Worm (Caenorhabditis elegans) whole organism, L1 larva: Measurements from ENCODE around the gene C50H2.4.

Experiments
- C04F5.9 ChIP-seq: sonication (generic microtip); optimal IDR thresholded peaks from 2 replicates; lab custom pipeline; 2016; ENCODE audit warnings: missing genetic modification characterization, missing compliant biosample characterization
- Y116A8C.19 ChIP-seq: sonication (generic microtip); optimal IDR thresholded peaks from 2 replicates; lab custom pipeline; 2016; ENCODE audit warnings: missing compliant biosample characterization, missing genetic modification characterization, borderline replicate concordance
- aha-1 ChIP-seq: fragments of 150-350 bp; optimal IDR thresholded peaks from 2 replicates; lab custom pipeline; 2014; ENCODE audit warnings: missing biosample characterization, missing genetic modification characterization
- alr-1 ChIP-seq: fragments of 200-800 bp; sonication (Bioruptor generic); optimal IDR thresholded peaks from 2 replicates; lab custom pipeline; 2018; ENCODE audit warnings: borderline replicate concordance, mild to moderate bottlenecking, missing genetic modification characterization, missing compliant biosample characterization
- blmp-1 ChIP-seq: fragments of 150-350 bp; optimal IDR thresholded peaks from 2 replicates; lab custom pipeline; 2014; ENCODE audit warnings: missing biosample characterization, missing genetic modification characterization
- ceh-63 ChIP-seq: fragments of 200-800 bp; sonication (Bioruptor generic); optimal IDR thresholded peaks from 2 replicates; lab custom pipeline; 2018; ENCODE audit warnings: mild to moderate bottlenecking, missing genetic modification characterization, missing compliant biosample characterization
- ceh-90 ChIP-seq: sonication (generic microtip); optimal IDR thresholded peaks from 2 replicates; lab custom pipeline; 2016; ENCODE audit warnings: missing genetic modification characterization, missing compliant biosample characterization
- dpl-1 ChIP-seq, 3 experiments: fragments of 150-350 bp in 2 of 3; sonication (generic microtip) in 1 of 3; optimal IDR thresholded peaks; 2 replicates each; lab custom pipeline; 2014 to 2017; ENCODE audit warnings: missing biosample characterization in 3 of 3, missing genetic modification characterization in 3 of 3, missing genetic modification reagents in 3 of 3
- efl-3 ChIP-seq: fragments of 200-800 bp; sonication (Bioruptor generic); optimal IDR thresholded peaks from 2 replicates; lab custom pipeline; 2018; ENCODE audit warnings: mild to moderate bottlenecking, missing genetic modification characterization, missing compliant biosample characterization
- egl-27 ChIP-seq, 2 experiments: fragments of 150-350 bp in 1 of 2; sonication (generic microtip); optimal IDR thresholded peaks; 3 replicates each; lab custom pipeline; 2017 to 2018; ENCODE audit warnings: missing biosample characterization in 2 of 2, missing genetic modification characterization in 2 of 2, missing genetic modification reagents in 2 of 2
- elt-2 ChIP-seq: sonication (generic microtip); optimal IDR thresholded peaks from 2 replicates; lab custom pipeline; 2016; ENCODE audit warnings: missing genetic modification characterization, mild to moderate bottlenecking, inconsistent platforms, missing compliant biosample characterization, missing genetic modification reagents
- fkh-4 ChIP-seq: sonication (generic microtip); optimal IDR thresholded peaks from 2 replicates; lab custom pipeline; 2016; ENCODE audit warnings: missing compliant biosample characterization, missing genetic modification characterization, borderline replicate concordance
- fkh-8 ChIP-seq: sonication (generic microtip); optimal IDR thresholded peaks from 2 replicates; lab custom pipeline; 2016; ENCODE audit warnings: mild to moderate bottlenecking, missing genetic modification characterization, missing compliant biosample characterization
- grh-1 ChIP-seq: fragments of 200-800 bp; sonication (Bioruptor generic); IDR thresholded peaks from 2 replicates; pipeline ENCODE4 v1.3.6; 2022; ENCODE audit warnings: missing genetic modification reagents, missing genetic modification characterization, missing compliant biosample characterization
- hlh-4 ChIP-seq: sonication (generic microtip); optimal IDR thresholded peaks from 2 replicates; lab custom pipeline; 2016; ENCODE audit warnings: mild to moderate bottlenecking, missing genetic modification characterization, missing compliant biosample characterization
- lin-14 ChIP-seq: fragments of 200-800 bp; sonication (Bioruptor generic); optimal IDR thresholded peaks from 2 replicates; lab custom pipeline; 2018; ENCODE audit warnings: mild to moderate bottlenecking, missing genetic modification characterization, moderate library complexity, missing compliant biosample characterization
- lin-15B ChIP-seq: fragments of 150-350 bp; sonication (generic microtip); optimal IDR thresholded peaks from 3 replicates; lab custom pipeline; 2014; ENCODE audit warnings: missing biosample characterization, missing genetic modification characterization
- lsy-2 ChIP-seq, 2 experiments: fragments of 150-350 bp; optimal IDR thresholded peaks; 2 replicates each; lab custom pipeline; 2014; ENCODE audit warnings: missing biosample characterization in 2 of 2, missing genetic modification characterization in 2 of 2
- mep-1 ChIP-seq: fragments of 150-350 bp; optimal IDR thresholded peaks from 2 replicates; lab custom pipeline; 2014; ENCODE audit warnings: missing biosample characterization, missing genetic modification characterization
- nhr-12 ChIP-seq: sonication (generic microtip); optimal IDR thresholded peaks from 2 replicates; lab custom pipeline; 2017; ENCODE audit warnings: missing biosample characterization, missing genetic modification characterization
- nhr-20 ChIP-seq: sonication (generic microtip); optimal IDR thresholded peaks from 2 replicates; lab custom pipeline; 2016; ENCODE audit warnings: mild to moderate bottlenecking, missing genetic modification characterization, missing compliant biosample characterization
- nhr-71 ChIP-seq: sonication (generic microtip); optimal IDR thresholded peaks from 2 replicates; lab custom pipeline; 2016; ENCODE audit warnings: mild to moderate bottlenecking, missing genetic modification characterization, moderate library complexity, missing compliant biosample characterization
- nhr-76 ChIP-seq: sonication (generic microtip); optimal IDR thresholded peaks from 2 replicates; lab custom pipeline; 2017; ENCODE audit warnings: missing biosample characterization, missing genetic modification characterization
- pag-3 ChIP-seq: sonication (generic microtip); optimal IDR thresholded peaks from 2 replicates; lab custom pipeline; 2017; ENCODE audit warnings: missing genetic modification characterization, mild to moderate bottlenecking, missing compliant biosample characterization, antibody characterized with exemption, borderline replicate concordance; ENCODE audit not compliant: insufficient read depth
- pax-3 ChIP-seq: fragments of 200-800 bp; sonication (Bioruptor generic); optimal IDR thresholded peaks from 2 replicates; lab custom pipeline; 2018; ENCODE audit warnings: mild to moderate bottlenecking, missing genetic modification characterization, moderate library complexity, missing compliant biosample characterization
- pqm-1 ChIP-seq: sonication (generic microtip); optimal IDR thresholded peaks from 3 replicates; lab custom pipeline; 2017; ENCODE audit warnings: missing biosample characterization, missing genetic modification characterization
- rnt-1 ChIP-seq: sonication (generic microtip); optimal IDR thresholded peaks from 2 replicates; lab custom pipeline; 2016; ENCODE audit warnings: mild to moderate bottlenecking, missing genetic modification characterization, moderate library complexity, missing compliant biosample characterization
- skn-1 ChIP-seq: fragments of 150-350 bp; optimal IDR thresholded peaks from 2 replicates; lab custom pipeline; 2014; ENCODE audit warnings: missing biosample characterization, missing genetic modification characterization
- snpc-4 ChIP-seq: fragments of 150-350 bp; optimal IDR thresholded peaks from 2 replicates; lab custom pipeline; 2014; ENCODE audit warnings: missing biosample characterization, missing genetic modification characterization
- sox-4 ChIP-seq: sonication (generic microtip); optimal IDR thresholded peaks from 2 replicates; lab custom pipeline; 2016; ENCODE audit warnings: missing genetic modification characterization, missing compliant biosample characterization
- sptf-1 ChIP-seq: fragments of 150-350 bp; optimal IDR thresholded peaks from 2 replicates; lab custom pipeline; 2014; ENCODE audit warnings: missing biosample characterization, missing genetic modification characterization
- unc-130 ChIP-seq: fragments of 150-350 bp; optimal IDR thresholded peaks from 2 replicates; lab custom pipeline; 2017; ENCODE audit warnings: missing biosample characterization, missing genetic modification characterization, inconsistent platforms
- unc-62 ChIP-seq: fragments of 150-350 bp; optimal IDR thresholded peaks from 2 replicates; lab custom pipeline; 2014; ENCODE audit warnings: missing biosample characterization, missing genetic modification reagents, missing genetic modification characterization
- unc-98 ChIP-seq: fragments of 200-800 bp; sonication (Bioruptor generic); IDR thresholded peaks from 2 replicates; pipeline ENCODE4 v1.3.6; 2022; ENCODE audit warnings: missing genetic modification characterization, missing compliant biosample characterization
- vab-15 ChIP-seq: sonication (generic microtip); optimal IDR thresholded peaks from 2 replicates; lab custom pipeline; 2017; ENCODE audit warnings: missing genotype, mild to moderate bottlenecking, missing genetic modification characterization, missing compliant biosample characterization
- xbp-1 ChIP-seq: sonication (generic microtip); optimal IDR thresholded peaks from 2 replicates; lab custom pipeline; 2016; ENCODE audit warnings: missing genetic modification characterization, missing compliant biosample characterization
- ztf-11 ChIP-seq, 2 experiments: sonication (generic microtip); optimal IDR thresholded peaks; 2 replicates each; lab custom pipeline; 2016 to 2017; ENCODE audit warnings: missing genetic modification characterization in 2 of 2, missing biosample characterization in 1 of 2, missing compliant biosample characterization in 1 of 2

Gene C50H2.4

DNA sequence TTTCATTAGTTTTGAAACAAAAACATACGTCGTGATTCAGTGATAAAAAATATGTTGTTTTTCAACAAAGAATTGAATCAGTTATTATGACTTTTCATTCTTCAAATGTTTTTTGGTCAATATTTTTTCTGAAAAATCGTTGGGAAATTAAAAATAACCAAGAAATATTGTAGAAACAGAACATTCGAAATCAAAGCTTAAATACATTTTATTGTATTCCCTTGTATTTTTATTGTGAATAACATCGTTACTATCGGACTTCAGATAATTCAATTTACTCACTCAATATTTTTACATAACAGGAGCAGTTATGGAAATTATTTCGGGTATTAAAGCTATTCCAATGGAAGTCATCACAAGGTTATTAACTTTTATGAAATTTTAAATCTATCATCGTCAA is at the start of gene C50H2.4:
C50H2.4 (plus strand) TSS at position 301 of the 400 bp plus-strand sequence.
- TF ChIP-seq alr-1 (tag; lab: Kevin White, UChicago) (no peak), pqm-1 (tag; lab: Kevin White, UChicago) (no peak), lin-15B (tag; lab: Kevin White, UChicago) (no peak), lsy-2 (tag; optimal IDR thresholded peaks at IDR 0.05; lab: Kevin White, UChicago) (no peak), hlh-4 (no peak), xbp-1 (tag; lab: Kevin White, UChicago) (no peak), rnt-1 (tag; lab: Kevin White, UChicago) (no peak), lin-14 (GFP tag; lab: Kevin White, UChicago) (no peak), unc-62 (GFP tag; lab: Kevin White, UChicago) (no peak), fkh-4 (tag; lab: Kevin White, UChicago) (no peak), fkh-8 (tag; lab: Kevin White, UChicago) (no peak), egl-27 (tag; optimal IDR thresholded peaks at IDR 0.05; lab: Kevin White, UChicago) (no peak), nhr-12 (tag; lab: Kevin White, UChicago) (no peak), pax-3 (no peak), nhr-71 (tag; lab: Kevin White, UChicago) (no peak), efl-3 (GFP tag; lab: Kevin White, UChicago) (no peak), blmp-1 (tag; lab: Kevin White, UChicago) (no peak), vab-15 (tag; lab: Kevin White, UChicago) (no peak), pag-3 (tag; lab: Kevin White, UChicago) (no peak), unc-98 (GFP tag; lab: Robert Waterston, UW) (no peak)

DNA sequence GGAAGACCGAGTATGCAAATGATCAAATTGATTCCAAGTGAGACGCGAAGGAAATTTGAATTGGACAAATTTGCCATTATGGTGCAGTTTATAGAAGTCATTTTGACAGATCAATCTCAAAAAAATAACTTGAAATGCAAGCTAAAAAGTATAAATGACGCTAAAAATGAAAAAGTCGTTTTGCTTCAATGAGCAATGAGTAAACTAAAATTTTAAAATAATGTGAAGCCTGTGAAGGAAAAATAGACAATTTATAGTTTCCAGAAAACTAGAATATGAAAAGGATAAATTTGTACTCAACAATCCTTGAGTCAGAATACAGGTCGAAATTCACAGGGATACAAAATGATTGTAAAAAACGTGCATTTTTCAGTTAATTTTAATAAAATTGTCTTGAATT is 48.5 kb upstream of the C50H2.4 start, which contains the start of gene srab-17:
srab-17 (minus strand) TSS at position 101 of the 400 bp plus-strand sequence.
- no peak for TF ChIP-seq ceh-63 (GFP tag; lab: Kevin White, UChicago)
- TF ChIP-seq nhr-20 (tag; lab: Kevin White, UChicago), result no peak
- no peak for TF ChIP-seq nhr-71 (tag; lab: Kevin White, UChicago)
- TF ChIP-seq Y116A8C.19 (tag; lab: Kevin White, UChicago), result no peak
- TF ChIP-seq sptf-1 (tag; lab: Kevin White, UChicago), result no peak

DNA sequence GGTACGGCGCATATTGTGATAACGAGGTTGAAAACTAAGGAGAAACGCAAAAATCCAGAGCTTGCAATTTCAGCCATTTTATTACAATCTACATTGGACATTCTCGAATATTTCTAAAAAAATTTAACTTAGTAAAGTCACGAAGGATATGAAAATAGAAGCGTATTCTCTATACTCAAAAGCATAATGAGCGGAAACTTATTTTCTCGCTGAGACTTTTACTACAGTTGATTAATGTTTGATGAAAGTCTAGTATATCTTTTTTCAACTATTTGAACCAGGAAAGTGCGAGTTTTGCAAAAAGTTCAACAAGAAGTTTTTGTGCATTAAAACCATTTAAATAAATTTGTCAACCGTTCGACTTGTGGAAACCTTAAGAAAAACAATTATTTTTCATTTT is 45.4 kb upstream of the C50H2.4 start, which contains the start of gene srab-18:
srab-18 (minus strand) TSS at position 101 of the 400 bp plus-strand sequence.
- no peak for TF ChIP-seq snpc-4 (tag; lab: Kevin White, UChicago)
- no peak for TF ChIP-seq nhr-76 (tag; lab: Kevin White, UChicago)
- no peak for TF ChIP-seq ceh-90
- no peak for TF ChIP-seq pax-3
- no peak for TF ChIP-seq unc-130 (tag; lab: Kevin White, UChicago)
- no peak for TF ChIP-seq ceh-63 (GFP tag; lab: Kevin White, UChicago)
- TF ChIP-seq grh-1, result no peak
- TF ChIP-seq elt-2, result no peak
- TF ChIP-seq ztf-11 (tag; optimal IDR thresholded peaks at IDR 0.05; lab: Kevin White, UChicago), result no peak
- TF ChIP-seq lsy-2 (tag; optimal IDR thresholded peaks at IDR 0.05; lab: Kevin White, UChicago), result no peak
- TF ChIP-seq C04F5.9 (tag; lab: Kevin White, UChicago), result no peak
- no peak for TF ChIP-seq mep-1 (tag; lab: Kevin White, UChicago)
- TF ChIP-seq lin-14 (GFP tag; lab: Kevin White, UChicago), result no peak
- no peak for TF ChIP-seq skn-1 (tag; lab: Kevin White, UChicago)
- TF ChIP-seq fkh-4 (tag; lab: Kevin White, UChicago), result no peak
- no peak for TF ChIP-seq sox-4 (tag; lab: Kevin White, UChicago)
- no peak for TF ChIP-seq aha-1 (tag; lab: Kevin White, UChicago)
- TF ChIP-seq dpl-1 (GFP tag; optimal IDR thresholded peaks at IDR 0.05; lab: Kevin White, UChicago), result no peak
- TF ChIP-seq, all 84 proteins: peak for 0
